Worm (Caenorhabditis elegans) whole organism, L4/young adult: ENCODE measurements around the gene str-264.

Experiments used
- W03F9.2 ChIP-seq: fragments of 150-350 bp; optimal IDR thresholded peaks from 2 replicates; lab custom pipeline; 2014; ENCODE audit warnings: missing biosample characterization, missing genetic modification characterization
- dao-5 ChIP-seq: sonication (generic microtip); optimal IDR thresholded peaks from 2 replicates; lab custom pipeline; 2016; ENCODE audit warnings: missing genotype, missing genetic modification characterization, moderate library complexity, missing compliant biosample characterization
- him-1 ChIP-seq: sonication (generic microtip); optimal IDR thresholded peaks from 2 replicates; lab custom pipeline; 2016; ENCODE audit warnings: missing genotype, missing genetic modification reagents, missing genetic modification characterization, missing compliant biosample characterization

DNA sequence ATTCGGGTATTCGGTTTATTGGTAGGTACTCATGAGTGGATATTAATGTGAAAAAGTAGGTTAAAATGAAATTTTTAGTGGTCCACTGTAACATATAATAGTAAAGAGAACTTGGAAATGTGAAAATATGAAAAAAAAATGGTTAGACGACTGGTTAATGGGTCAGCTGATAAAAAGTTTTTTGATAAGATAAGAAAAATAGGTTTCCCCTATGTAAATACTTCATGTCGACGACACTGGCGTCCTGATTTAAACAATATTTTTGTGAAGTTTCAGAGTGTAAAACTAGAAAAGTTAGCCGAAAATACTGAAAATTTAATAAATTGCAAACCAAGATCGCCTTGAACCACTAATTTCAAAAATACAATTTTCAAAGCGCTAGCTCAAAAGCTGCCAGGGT lies 40.7 kb upstream of the str-264 start, which contains the start of gene F21A3.11:
- no peak for TF ChIP-seq him-1 (tag; lab: Kevin White, UChicago)
- TF ChIP-seq W03F9.2 (tag; lab: Kevin White, UChicago) = no peak
- no peak for TF ChIP-seq dao-5 (tag; lab: Kevin White, UChicago)
